Fruit fly (Drosophila melanogaster) whole organism, adult: ENCODE results near the gene Ugt35A1.
A peak's percentile ranks its signal among the peaks of the same experiment; 100 is the strongest.

Source experiments
- CG11617 ChIP-seq: fragments of 200-800 bp; sonication (Bioruptor generic); optimal IDR thresholded peaks from 2 replicates; lab custom pipeline; 2017; ENCODE audit warnings: mild to moderate bottlenecking, missing biosample characterization, missing genetic modification reagents, missing genetic modification characterization
- CG12768 ChIP-seq: fragments of 200-800 bp; sonication (Bioruptor generic); optimal IDR thresholded peaks from 2 replicates; lab custom pipeline; 2017; ENCODE audit warnings: missing biosample characterization, missing genetic modification characterization, mild to moderate bottlenecking, moderate library complexity, missing genetic modification reagents
- CG14711 ChIP-seq: fragments of 200-800 bp; sonication (Bioruptor generic); optimal IDR thresholded peaks from 2 replicates; lab custom pipeline; 2018; ENCODE audit warnings: missing biosample characterization, mild to moderate bottlenecking, missing genetic modification characterization, moderate library complexity
- CG1620 ChIP-seq: fragments of 200-800 bp; sonication (Bioruptor generic); optimal IDR thresholded peaks from 2 replicates; lab custom pipeline; 2016; ENCODE audit warnings: missing biosample characterization, missing genetic modification characterization
- CG33017 ChIP-seq: fragments of 200-800 bp; sonication (Bioruptor generic); optimal IDR thresholded peaks from 2 replicates; lab custom pipeline; 2018; ENCODE audit warnings: missing biosample characterization, mild to moderate bottlenecking, missing genetic modification characterization, moderate library complexity
- CG5204 ChIP-seq: fragments of 200-800 bp; sonication (Bioruptor generic); optimal IDR thresholded peaks from 2 replicates; lab custom pipeline; 2016; ENCODE audit warnings: missing biosample characterization, missing genetic modification characterization
- CG7045 ChIP-seq: fragments of 200-800 bp; sonication (Bioruptor generic); optimal IDR thresholded peaks from 2 replicates; lab custom pipeline; 2017; ENCODE audit warnings: missing biosample characterization, mild to moderate bottlenecking, missing genetic modification characterization
- CG7101 ChIP-seq: fragments of 200-800 bp; sonication (Bioruptor generic); optimal IDR thresholded peaks from 2 replicates; lab custom pipeline; 2018; ENCODE audit warnings: missing biosample characterization, mild to moderate bottlenecking, missing genetic modification characterization, moderate library complexity
- Clk ChIP-seq: fragments of 200-800 bp; sonication (Bioruptor generic); optimal IDR thresholded peaks from 2 replicates; lab custom pipeline; 2017; ENCODE audit warnings: missing biosample characterization, missing genetic modification characterization
- Crg-1 ChIP-seq: fragments of 200-800 bp; sonication (Bioruptor generic); optimal IDR thresholded peaks from 2 replicates; lab custom pipeline; 2016; ENCODE audit warnings: missing biosample characterization, missing genetic modification characterization
- Hr96 ChIP-seq: fragments of 200-800 bp; sonication (Bioruptor generic); optimal IDR thresholded peaks from 2 replicates; lab custom pipeline; 2016; ENCODE audit warnings: missing biosample characterization, missing genetic modification characterization
- Mnt ChIP-seq: fragments of 200-800 bp; sonication (Bioruptor generic); optimal IDR thresholded peaks from 2 replicates; lab custom pipeline; 2016; ENCODE audit warnings: missing biosample characterization, mild to moderate bottlenecking, missing genetic modification characterization
- bab1 ChIP-seq: fragments of 200-800 bp; sonication (Bioruptor generic); optimal IDR thresholded peaks from 3 replicates; lab custom pipeline; 2019; ENCODE audit warnings: missing biosample characterization, mild to moderate bottlenecking, missing genetic modification characterization, moderate library complexity
- cic ChIP-seq: fragments of 200-800 bp; sonication (Bioruptor generic); optimal IDR thresholded peaks from 2 replicates; lab custom pipeline; 2017; ENCODE audit warnings: missing biosample characterization, mild to moderate bottlenecking, missing genetic modification characterization, moderate library complexity
- cnc ChIP-seq, 2 experiments: fragments of >200 bp; optimal IDR thresholded peaks; 2 replicates each; lab custom pipeline; 2017
- kay ChIP-seq: fragments of 200-800 bp; sonication (Bioruptor generic); peaks from one replicate; lab custom pipeline; 2016; ENCODE audit warnings: missing biosample characterization, missing genetic modification characterization, borderline replicate concordance
- ovo ChIP-seq: fragments of 200-800 bp; sonication (Bioruptor generic); optimal IDR thresholded peaks from 2 replicates; lab custom pipeline; 2016; ENCODE audit warnings: missing biosample characterization, missing genetic modification characterization
- pad ChIP-seq: fragments of 200-800 bp; sonication (Bioruptor generic); optimal IDR thresholded peaks from 3 replicates; lab custom pipeline; 2017; ENCODE audit warnings: missing biosample characterization, missing genetic modification characterization, mild to moderate bottlenecking, moderate library complexity, missing genetic modification reagents
- tj ChIP-seq: fragments of 200-800 bp; sonication (Bioruptor generic); optimal IDR thresholded peaks from 3 replicates; lab custom pipeline; 2017; ENCODE audit warnings: missing biosample characterization, mild to moderate bottlenecking, missing genetic modification characterization, moderate library complexity
- toe ChIP-seq: fragments of 200-800 bp; sonication (Bioruptor generic); optimal IDR thresholded peaks from 2 replicates; lab custom pipeline; 2016; ENCODE audit warnings: missing biosample characterization, missing genetic modification characterization

The Ugt35A1 gene

dm6 chr3R:11195792-11196191 is 23.3 kb upstream of the Ugt35A1 start, which contains the start of gene CG18577:
Gene CG18577, plus strand, starts transcription at chr3R:11196092.
- no peak for TF ChIP-seq ovo
- peak; percentile 80 for TF ChIP-seq cic

- TF ChIP-seq CG7045 (GFP tag; lab: Kevin White, UChicago) (peak; percentile 49), CG14711 (peak; percentile 36), CG1620 (GFP tag; lab: Kevin White, UChicago) (no peak), Hr96 (GFP tag; lab: Kevin White, UChicago) (no peak), cnc (optimal IDR thresholded peaks at IDR 0.05; lab: Kevin White, UChicago) (no peak), ovo (no peak), CG5204 (peak; percentile 12), Crg-1 (GFP tag; lab: Kevin White, UChicago) (no peak), CG12768 (GFP tag; lab: Kevin White, UChicago) (peak; percentile 66), CG33017 (tag; lab: Kevin White, UChicago) (peak; percentile 33), bab1 (GFP tag; lab: Kevin White, UChicago) (no peak), toe (GFP tag; lab: Kevin White, UChicago) (no peak), CG7101 (tag; lab: Kevin White, UChicago) (peak; percentile 53), CG11617 (GFP tag; lab: Kevin White, UChicago) (peak; percentile 9), kay (GFP tag; lab: Kevin White, UChicago) (peak; percentile 59), Clk (GFP tag; lab: Kevin White, UChicago) (no peak), cic (peak; percentile 60), pad (GFP tag; lab: Kevin White, UChicago) (no peak), tj (no peak), Mnt (GFP tag; lab: Kevin White, UChicago) (peak; percentile 2)
These were observed 5.8 kb upstream of the Ugt35A1 start for dm6 chr3R:11178300-11178699.

DNA sequence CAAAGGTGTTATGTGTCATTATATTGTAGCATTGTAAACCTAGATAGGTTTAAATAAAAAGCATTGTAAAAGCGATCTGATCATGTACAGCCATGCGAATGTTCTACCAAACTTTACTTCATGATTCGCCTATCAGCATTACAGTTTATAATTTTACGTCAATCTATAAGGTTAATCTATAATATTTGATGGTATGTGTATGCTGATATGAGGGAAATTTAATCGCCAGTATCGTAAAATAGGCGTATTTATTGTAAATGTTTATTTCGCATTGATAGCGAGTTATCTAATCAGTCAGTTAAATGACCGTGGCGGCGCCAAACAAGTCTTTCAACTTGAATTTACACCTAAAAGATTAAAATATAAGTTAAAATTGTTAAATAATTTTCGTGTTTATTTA is 5.1 kb upstream of the Ugt35A1 start:
- TF ChIP-seq CG33017 (tag; lab: Kevin White, UChicago) (no peak), CG5204 (no peak), CG1620 (GFP tag; lab: Kevin White, UChicago) (no peak), bab1 (GFP tag; lab: Kevin White, UChicago) (no peak)

dm6 chr3R:11175777-11176176 is 3.3 kb upstream of the Ugt35A1 start:
- TF ChIP-seq Clk (GFP tag; lab: Kevin White, UChicago) (no peak), cnc (optimal IDR thresholded peaks at IDR 0.05; lab: Kevin White, UChicago) (no peak), cic (no peak), CG14711 (no peak), Mnt (GFP tag; lab: Kevin White, UChicago) (no peak)

DNA sequence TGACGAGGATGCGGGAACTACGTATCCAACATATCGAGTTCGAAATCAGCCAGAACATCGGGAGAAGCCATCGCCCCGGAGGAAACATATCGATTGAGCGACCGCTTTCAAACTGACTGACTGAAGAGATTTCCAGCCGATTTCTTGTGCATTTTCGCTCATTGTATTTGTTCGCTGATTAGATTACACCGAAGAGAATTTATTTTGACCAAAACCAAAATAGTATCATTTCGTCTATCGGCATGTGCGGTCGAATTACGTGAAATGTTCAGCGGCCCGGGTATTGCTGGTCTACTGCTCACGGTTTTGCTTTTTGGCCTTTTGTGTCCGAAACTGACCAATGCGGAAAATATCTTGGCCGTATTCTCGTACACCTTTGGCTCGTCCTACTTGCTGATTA is 2.8 kb upstream of the Ugt35A1 start, which contains the start of the genes Ugt304A1 and Ugt303A1:
Ugt304A1 (minus strand) TSS at position 101 of the 400 bp plus-strand sequence.
Ugt303A1 (plus strand) TSS at position 222 of the 400 bp plus-strand sequence.
- no peak for TF ChIP-seq Mnt (GFP tag; lab: Kevin White, UChicago)
- peak; percentile 18 for TF ChIP-seq cic

- TF ChIP-seq kay (GFP tag; lab: Kevin White, UChicago) (peak; percentile 58), ovo (no peak), tj (peak; percentile 14), cic (peak; percentile 74), CG5204 (no peak), Mnt (GFP tag; lab: Kevin White, UChicago) (no peak), CG14711 (peak; percentile 45), pad (GFP tag; lab: Kevin White, UChicago) (no peak), toe (GFP tag; lab: Kevin White, UChicago) (no peak), bab1 (GFP tag; lab: Kevin White, UChicago) (no peak), CG1620 (GFP tag; lab: Kevin White, UChicago) (no peak), CG33017 (tag; lab: Kevin White, UChicago) (peak; percentile 67), cnc (optimal IDR thresholded peaks at IDR 0.05; lab: Kevin White, UChicago) (no peak), CG11617 (GFP tag; lab: Kevin White, UChicago) (peak; percentile 51), Crg-1 (GFP tag; lab: Kevin White, UChicago) (no peak), CG7101 (tag; lab: Kevin White, UChicago) (peak; percentile 32), CG7045 (GFP tag; lab: Kevin White, UChicago) (peak; percentile 59), CG12768 (GFP tag; lab: Kevin White, UChicago) (peak; percentile 42), Hr96 (GFP tag; lab: Kevin White, UChicago) (no peak), Clk (GFP tag; lab: Kevin White, UChicago) (no peak)
These were observed 674 bp upstream of the Ugt35A1 start for dm6 chr3R:11173169-11173506.

dm6 chr3R:11170146-11170545 is 2.3 kb downstream of the Ugt35A1 start, which contains the start of gene Ugt35B1:
Gene Ugt35B1, minus strand, starts transcription at chr3R:11170246.
- TF ChIP-seq CG1620 (GFP tag; lab: Kevin White, UChicago) (no peak), CG11617 (GFP tag; lab: Kevin White, UChicago) (peak; percentile 26), ovo (no peak), Mnt (GFP tag; lab: Kevin White, UChicago) (no peak), CG14711 (no peak), kay (GFP tag; lab: Kevin White, UChicago) (peak; percentile 68), CG12768 (GFP tag; lab: Kevin White, UChicago) (peak; percentile 49), CG5204 (peak; percentile 39), toe (GFP tag; lab: Kevin White, UChicago) (peak; percentile 15), Crg-1 (GFP tag; lab: Kevin White, UChicago) (no peak), CG33017 (tag; lab: Kevin White, UChicago) (peak; percentile 17), CG7101 (tag; lab: Kevin White, UChicago) (peak; percentile 21), cic (peak; percentile 44)
